Fruit fly (Drosophila melanogaster): ENCODE results near the gene GMF.
A peak's percentile ranks its signal among the peaks of the same experiment; 100 is the strongest.

dm6 chr2L:16286360-16287005, 16.3 kb downstream of the GMF start:
- TF ChIP-seq Hr38 (GFP tag; optimal IDR thresholded peaks at IDR 0.05) (peak; percentile 14), CG8632 (GFP tag; optimal IDR thresholded peaks at IDR 0.05) (peak; percentile 72), Blimp-1 (GFP tag; optimal IDR thresholded peaks at IDR 0.05) (no peak), dac (GFP tag; optimal IDR thresholded peaks at IDR 0.05) (peak; percentile 49), Met (GFP tag; optimal IDR thresholded peaks at IDR 0.05) (peak; percentile 68), CG9139 (GFP tag; optimal IDR thresholded peaks at IDR 0.05) (peak; percentile 63), topi (GFP tag; optimal IDR thresholded peaks at IDR 0.05) (peak; percentile 66), Ets21C (GFP tag; optimal IDR thresholded peaks at IDR 0.05) (peak; percentile 46), Gug (GFP tag; IDR thresholded peaks at IDR 0.05) (no peak), CG4318 (GFP tag; optimal IDR thresholded peaks at IDR 0.05) (peak; percentile 74), Hr39 (GFP tag; optimal IDR thresholded peaks at IDR 0.05) (peak; percentile 68), Lpt (GFP tag; optimal IDR thresholded peaks at IDR 0.05) (peak; percentile 53), CG6854 (GFP tag; optimal IDR thresholded peaks at IDR 0.05) (peak; percentile 60)

All from whole organism, prepupa.